Fruit fly (Drosophila melanogaster) whole organism, wandering third instar larva: ENCODE results near the gene CG31274.

Experiments used
- Hr78 ChIP-seq: fragments of >200 bp; optimal IDR thresholded peaks from 2 replicates; lab custom pipeline; 2017; ENCODE audit warnings: missing biosample characterization, missing genetic modification characterization
- brk ChIP-seq: fragments of 200-800 bp; sonication (Bioruptor generic); optimal IDR thresholded peaks from 2 replicates; lab custom pipeline; 2016; ENCODE audit warnings: missing biosample characterization, mild to moderate bottlenecking, missing genetic modification characterization
- dl ChIP-seq, 2 experiments: fragments of 175-275, 200-275 bp in 1 of 2; fragments of 200-275 bp in 1 of 2; sonication (Bioruptor generic); optimal IDR thresholded peaks; lab custom pipeline; 2018; ENCODE audit warnings: mild to moderate bottlenecking in 2 of 2, missing biosample characterization in 2 of 2, missing genetic modification characterization in 2 of 2, moderate library complexity in 2 of 2; ENCODE audit not compliant: partially characterized antibody in 2 of 2, insufficient read depth in 1 of 2
- fru ChIP-seq: fragments of 200-800 bp; sonication (Bioruptor generic); optimal IDR thresholded peaks from 3 replicates; lab custom pipeline; 2016; ENCODE audit warnings: missing biosample characterization, mild to moderate bottlenecking, missing genetic modification characterization
- rgr ChIP-seq: fragments of 200-800 bp; sonication (Bioruptor generic); optimal IDR thresholded peaks from 3 replicates; lab custom pipeline; 2016; ENCODE audit warnings: missing biosample characterization, mild to moderate bottlenecking, missing genetic modification characterization

- no peak for TF ChIP-seq rgr (GFP tag; lab: Kevin White, UChicago)
- no peak for TF ChIP-seq dl (GFP tag; optimal IDR thresholded peaks at IDR 0.05; lab: Kevin White, UChicago; ENCODE audit: insufficient read depth in 1 of 2, partially characterized antibody in 2 of 2)
- TF ChIP-seq Hr78 (GFP tag; lab: Kevin White, UChicago) = no peak
- no peak for TF ChIP-seq brk (GFP tag; lab: Kevin White, UChicago)
- TF ChIP-seq fru (GFP tag; lab: Kevin White, UChicago) = no peak
Observed at dm6 chr3R:16977745-16978305, 15.0 kb upstream of the CG31274 start, which contains the start of gene Actn3.
